Fruit fly (Drosophila melanogaster) S2 (cell line): ENCODE measurements around the gene Pi3K68D.

ENCODE experiments used
- CG8478 ChIP-seq: fragments of >200 bp; optimal IDR thresholded peaks from 2 replicates; lab custom pipeline; 2018
- CTCF ChIP-seq, 2 experiments: fragments of >200 bp; optimal IDR thresholded peaks; 2 replicates each; lab custom pipeline; 2018

- TF ChIP-seq CG8478 (lab: Kevin White, UChicago) (no peak), CTCF (optimal IDR thresholded peaks at IDR 0.05; lab: Kevin White, UChicago) (no peak)
Observed at dm6 chr3L:11751005-11751404, 38.8 kb downstream of the Pi3K68D start, which contains the start of gene Gr68a.
